Worm (Caenorhabditis elegans) whole organism, dauer: ENCODE data around the gene srh-127.

ENCODE experiments used
- unc-62 ChIP-seq: sonication (generic microtip); optimal IDR thresholded peaks from 2 replicates; lab custom pipeline; 2017; ENCODE audit warnings: missing biosample characterization, missing genetic modification reagents, missing genetic modification characterization

srh-127 gene

DNA sequence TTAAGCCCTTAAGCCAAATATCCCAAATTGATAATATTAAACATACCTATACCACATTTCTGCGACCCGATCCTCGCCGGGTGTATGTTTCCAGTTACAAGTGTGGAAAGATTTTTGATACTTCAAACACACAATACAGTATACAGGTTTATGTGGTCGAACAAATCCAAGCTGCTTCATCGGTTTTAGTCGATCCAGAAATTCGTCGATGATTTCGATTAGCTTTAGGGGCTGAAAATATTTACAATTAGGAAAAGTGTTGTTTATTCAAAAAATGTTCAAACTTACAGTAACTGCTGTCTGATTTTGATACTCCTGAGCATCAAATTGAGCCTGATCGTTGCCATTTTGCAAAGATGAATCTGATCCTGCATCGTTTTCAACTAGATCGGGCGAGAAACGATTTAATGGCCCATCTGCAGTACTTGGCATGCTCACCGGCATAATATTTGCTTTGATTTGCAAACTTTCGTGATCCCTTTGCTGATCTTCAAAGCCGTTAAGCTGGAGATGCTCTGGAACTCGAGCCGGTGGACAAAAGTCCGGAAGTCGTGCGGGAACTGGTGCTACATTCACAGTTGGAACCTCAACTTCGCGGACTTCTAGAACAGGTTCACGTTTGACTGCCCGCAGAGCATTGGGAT is 16.8 kb upstream of the srh-127 start:
- no peak for TF ChIP-seq unc-62 (GFP tag; lab: Kevin White, UChicago)

DNA sequence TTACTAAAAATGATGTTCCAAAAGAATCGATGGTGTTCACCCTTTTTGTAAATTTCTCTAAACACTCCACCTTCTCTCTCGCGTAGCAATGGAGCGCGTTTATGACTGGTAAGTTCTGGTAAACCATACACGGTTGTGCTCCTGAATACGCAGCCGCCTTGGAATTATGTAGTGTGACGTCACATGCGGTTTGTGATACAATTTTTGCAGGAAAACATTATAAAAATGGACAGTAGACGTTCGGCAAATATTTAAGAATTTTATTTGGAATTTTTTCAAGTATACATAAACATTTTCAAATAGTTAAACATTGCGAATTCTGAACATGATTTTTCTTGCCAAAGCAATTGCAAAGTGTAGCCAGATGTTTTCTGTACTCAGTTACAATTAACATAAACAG is 15.6 kb upstream of the srh-127 start, which contains the start of gene F37B4.10:
TSS of gene F37B4.10 (minus strand) at position 101 of the 400 bp plus-strand sequence.
- TF ChIP-seq unc-62 (GFP tag; lab: Kevin White, UChicago): no peak

DNA sequence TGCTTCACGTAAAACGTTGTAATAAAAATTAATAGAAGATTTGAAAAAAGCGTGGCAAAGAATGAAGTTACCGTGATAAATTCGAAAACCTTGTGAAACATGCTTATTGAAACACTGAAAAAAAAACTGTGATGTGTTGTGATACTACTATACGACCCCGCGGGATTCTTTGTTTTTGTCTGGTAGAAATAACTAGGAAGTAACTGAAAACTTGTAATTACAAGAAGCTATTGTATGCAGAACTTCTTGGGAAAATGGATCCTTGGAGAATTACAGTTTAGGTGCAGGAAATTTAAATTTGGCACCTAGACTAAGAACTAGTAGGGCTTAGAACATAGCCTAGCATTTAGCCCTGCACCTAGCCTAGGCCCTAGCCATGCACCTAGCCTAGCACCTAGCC is 13.3 kb upstream of the srh-127 start, which contains the start of gene str-39:
TSS of gene str-39 (minus strand) at position 101 of the 400 bp plus-strand sequence.
- TF ChIP-seq unc-62 (GFP tag; lab: Kevin White, UChicago): no peak

DNA sequence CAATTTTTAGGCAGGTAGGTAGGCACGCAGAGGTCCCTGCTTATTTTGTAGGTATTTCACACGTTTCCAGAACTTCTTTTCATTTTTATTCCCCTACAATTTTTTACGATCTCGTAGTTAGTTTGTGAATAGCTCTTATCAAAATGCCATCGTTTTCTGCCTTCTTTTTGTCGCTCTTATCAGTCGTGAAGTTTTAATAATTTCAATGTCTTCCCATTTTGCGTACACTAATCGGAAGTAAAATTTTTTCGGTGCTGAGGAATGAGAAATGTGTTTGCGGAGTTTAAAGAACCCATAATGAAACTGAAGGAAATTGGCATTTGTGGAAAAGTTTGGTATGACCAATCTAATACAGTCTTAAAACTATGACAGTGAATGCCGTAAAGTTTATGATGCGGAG is 12.7 kb upstream of the srh-127 start:
- no peak for TF ChIP-seq unc-62 (GFP tag; lab: Kevin White, UChicago)

DNA sequence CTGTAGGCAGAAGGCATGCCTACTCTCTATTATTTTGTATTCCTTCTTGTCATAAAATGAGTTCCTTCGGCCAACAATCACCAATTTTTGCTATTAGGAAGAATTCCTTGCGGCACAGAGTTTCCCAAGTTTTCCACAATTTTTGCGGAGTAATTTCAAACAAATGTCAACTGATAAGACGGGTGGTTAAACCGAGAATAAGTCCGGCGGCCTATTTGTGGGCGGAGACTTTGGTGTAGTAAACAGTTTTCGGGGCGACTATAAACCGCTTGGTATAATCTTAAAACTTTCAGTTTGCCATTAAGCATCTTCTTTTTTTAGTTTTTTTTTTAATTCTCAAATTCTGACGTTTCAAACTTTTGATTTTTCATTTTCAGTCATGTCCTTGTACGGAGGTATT is 12.1 kb upstream of the srh-127 start, which contains the start of gene ifc-1:
TSS of gene ifc-1 (plus strand) at position 378 of the 400 bp plus-strand sequence.
- TF ChIP-seq unc-62 (GFP tag; lab: Kevin White, UChicago): no peak

DNA sequence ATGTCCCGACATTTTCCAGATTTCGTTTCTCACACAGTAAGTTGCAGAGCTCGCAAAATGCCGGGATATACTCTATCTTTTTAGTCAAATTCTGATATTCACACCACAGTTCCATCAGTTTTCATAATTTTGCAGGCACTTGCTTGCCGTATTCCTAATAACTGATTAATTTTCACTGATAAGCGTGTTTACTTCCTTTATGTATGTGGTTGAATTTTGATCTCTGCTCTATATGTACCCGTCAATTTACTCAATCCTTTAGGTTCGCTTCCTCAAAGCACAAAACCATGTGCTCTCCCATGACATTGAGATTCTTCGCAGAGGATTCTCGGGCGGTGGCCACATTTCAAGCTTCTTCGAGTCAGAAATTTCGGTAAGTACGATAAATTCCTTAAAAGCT is 11.5 kb upstream of the srh-127 start:
- no peak for TF ChIP-seq unc-62 (GFP tag; lab: Kevin White, UChicago)

DNA sequence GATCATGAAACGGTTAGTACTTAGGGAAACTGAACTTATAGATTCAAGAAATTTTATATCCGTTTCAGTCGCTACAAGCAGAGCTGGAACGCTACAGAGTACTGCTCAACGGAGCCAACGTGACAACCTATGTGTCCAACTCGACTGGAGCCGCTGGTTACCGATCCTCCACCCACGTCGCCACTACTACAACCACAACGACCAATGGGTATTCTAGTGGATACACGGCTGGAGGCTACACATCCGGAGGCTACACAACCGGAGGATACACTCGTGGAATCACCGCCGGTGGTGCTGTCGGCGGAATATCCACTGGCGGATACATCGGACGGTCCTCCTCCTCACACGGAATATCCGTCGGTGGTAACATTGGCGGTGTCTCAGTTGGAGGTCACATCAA is 10.0 kb upstream of the srh-127 start:
- no peak for TF ChIP-seq unc-62 (GFP tag; lab: Kevin White, UChicago)

DNA sequence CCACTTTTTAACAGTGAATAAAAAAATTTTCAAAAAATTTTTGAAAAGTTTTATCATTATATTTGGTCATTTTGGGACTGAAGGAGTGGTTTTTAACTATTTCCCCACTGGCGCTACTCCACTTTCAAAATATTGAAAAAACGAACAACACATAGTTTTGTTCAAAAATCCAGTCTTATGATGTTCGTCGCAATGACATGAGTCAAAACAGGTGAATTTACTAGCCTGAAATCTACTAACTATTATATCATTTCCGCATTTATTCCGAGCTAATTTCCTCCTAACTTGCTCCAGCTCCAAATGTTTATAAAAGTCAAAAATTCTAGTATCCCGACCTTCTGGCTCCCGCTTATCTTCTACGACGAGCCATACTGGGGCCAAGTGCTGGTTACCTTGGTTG is 8.7 kb upstream of the srh-127 start, which contains the start of gene sre-24:
TSS of gene sre-24 (plus strand) at position 301 of the 400 bp plus-strand sequence.
- TF ChIP-seq unc-62 (GFP tag; lab: Kevin White, UChicago): no peak

DNA sequence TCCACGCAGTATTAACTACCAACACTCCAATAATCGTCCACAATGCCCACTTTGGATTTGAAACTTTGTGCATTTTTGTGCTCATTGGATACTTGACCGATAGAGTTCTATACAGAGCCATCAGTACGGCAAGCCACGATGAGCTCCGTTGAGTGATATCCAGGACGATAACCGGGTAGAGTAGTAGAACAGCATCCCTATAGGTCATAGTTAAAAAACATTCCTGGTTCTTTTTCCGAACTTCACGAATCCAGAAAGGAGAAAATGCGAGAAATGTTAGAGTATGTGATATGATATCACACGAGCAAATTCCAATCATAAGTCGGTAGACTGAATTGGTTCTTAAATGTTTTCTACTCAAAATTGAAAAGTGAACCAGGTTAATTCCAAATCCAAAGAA is 4.8 kb upstream of the srh-127 start:
- TF ChIP-seq unc-62 (GFP tag; lab: Kevin White, UChicago): no peak

DNA sequence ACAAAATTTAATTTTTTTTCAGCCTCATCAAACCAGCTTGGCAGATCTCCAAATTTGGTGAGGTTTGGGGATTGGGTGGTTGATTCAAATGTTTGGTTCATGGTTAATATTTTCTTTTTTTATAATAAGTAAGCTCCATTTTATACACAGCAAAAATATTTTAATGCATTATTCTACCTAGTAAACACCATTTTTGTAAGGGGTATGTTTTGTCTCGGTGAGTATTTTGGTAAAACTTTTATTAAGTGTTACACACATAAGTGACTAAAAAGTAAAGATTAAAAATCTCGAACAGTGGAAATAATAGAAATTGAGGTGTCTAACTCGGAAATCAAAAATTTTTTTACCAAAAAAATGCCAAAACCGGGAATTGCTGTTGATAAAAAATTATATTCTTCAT is 4.4 kb upstream of the srh-127 start, which contains the start of gene srw-4:
TSS of gene srw-4 (minus strand) at position 101 of the 400 bp plus-strand sequence.
- TF ChIP-seq unc-62 (GFP tag; lab: Kevin White, UChicago): no peak

DNA sequence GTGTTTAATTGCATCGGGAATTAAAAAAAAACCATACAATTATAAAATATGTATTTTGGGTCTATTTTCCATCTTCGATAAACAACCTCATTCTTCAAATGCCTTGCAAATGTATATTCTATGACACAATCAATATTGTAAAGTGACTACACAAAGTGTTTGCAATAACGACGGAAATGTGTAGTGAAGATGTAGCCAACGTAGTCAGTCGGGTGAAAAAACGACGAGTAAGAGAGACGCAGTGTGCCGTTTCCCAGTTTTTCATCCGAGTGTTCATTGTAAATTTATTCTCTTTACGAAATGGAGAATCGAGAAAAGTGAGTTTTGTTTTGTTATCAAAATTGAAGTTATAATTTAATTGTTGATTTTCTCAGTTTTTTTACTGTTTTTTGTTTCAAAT is 1.1 kb upstream of the srh-127 start, which contains the start of gene F37B4.15:
TSS of gene F37B4.15 (plus strand) at position 301 of the 400 bp plus-strand sequence.
- no peak for TF ChIP-seq unc-62 (GFP tag; lab: Kevin White, UChicago)

DNA sequence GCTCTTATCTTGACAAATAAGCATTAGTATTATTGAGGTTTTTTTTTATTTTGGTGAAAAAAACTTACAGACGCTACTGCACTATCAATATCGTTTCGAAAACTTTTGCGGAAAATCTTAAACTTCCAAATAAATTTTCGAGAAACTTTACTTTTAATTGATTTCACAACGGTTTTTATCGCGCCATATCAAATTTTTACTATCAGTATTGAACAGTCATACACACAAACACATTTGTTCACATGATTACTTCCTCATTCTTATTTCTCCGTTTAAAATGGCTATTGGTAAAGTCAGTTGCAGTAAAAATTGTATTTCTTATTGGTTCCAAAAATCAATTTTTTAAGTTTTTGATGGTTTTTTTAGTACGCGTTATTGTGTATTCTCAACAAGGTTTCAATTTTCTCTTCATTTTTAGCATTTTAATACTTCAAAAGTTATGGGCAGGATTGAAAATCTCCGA is 3.2 kb downstream of the srh-127 start, which contains the start of gene pals-32:
TSS of gene pals-32 (plus strand) at position 413 of the 463 bp plus-strand sequence.
- no peak for TF ChIP-seq unc-62 (GFP tag; lab: Kevin White, UChicago)

DNA sequence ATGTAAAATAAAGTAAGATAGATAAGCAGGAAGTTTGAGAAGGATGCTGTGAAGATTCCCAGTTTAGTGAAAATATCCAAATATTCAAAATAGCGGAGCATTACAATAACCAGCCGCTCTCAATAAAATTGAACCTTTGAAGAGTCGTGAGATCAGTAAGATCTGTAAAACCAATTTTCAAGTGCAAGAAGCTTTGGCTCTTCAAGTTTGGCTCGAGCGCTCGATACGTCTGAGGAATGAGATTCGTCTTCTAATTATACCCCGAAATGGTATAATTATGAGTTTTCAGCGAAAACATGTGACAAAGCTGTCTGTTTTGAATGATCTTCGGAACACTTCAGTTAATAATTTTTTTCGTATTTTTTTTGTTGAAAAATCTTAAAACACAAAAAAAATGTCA is 6.8 kb downstream of the srh-127 start, which contains the start of gene str-46:
TSS of gene str-46 (minus strand) at position 101 of the 400 bp plus-strand sequence.
- TF ChIP-seq unc-62 (GFP tag; lab: Kevin White, UChicago): no peak

DNA sequence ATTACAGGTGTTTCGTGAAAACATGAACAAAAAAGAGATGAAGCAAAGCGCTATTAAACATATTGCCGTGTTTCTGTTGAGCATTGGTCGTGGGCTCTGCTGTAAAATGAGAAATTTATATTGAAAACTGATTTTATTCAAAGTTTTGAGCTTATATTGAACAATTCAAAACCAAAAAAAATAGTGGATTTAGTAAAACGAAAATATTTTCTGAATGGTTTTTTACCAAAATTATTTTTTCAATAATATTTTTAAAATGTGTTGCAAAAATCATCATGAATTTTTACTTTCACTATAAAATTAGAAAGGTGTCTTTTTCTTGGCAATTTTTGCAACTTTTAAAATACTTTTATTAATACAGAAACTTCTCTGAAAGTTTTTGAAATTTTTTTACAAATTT is 10.2 kb downstream of the srh-127 start, which contains the start of gene C31B8.7:
TSS of gene C31B8.7 (minus strand) at position 101 of the 400 bp plus-strand sequence.
- TF ChIP-seq unc-62 (GFP tag; lab: Kevin White, UChicago): no peak

DNA sequence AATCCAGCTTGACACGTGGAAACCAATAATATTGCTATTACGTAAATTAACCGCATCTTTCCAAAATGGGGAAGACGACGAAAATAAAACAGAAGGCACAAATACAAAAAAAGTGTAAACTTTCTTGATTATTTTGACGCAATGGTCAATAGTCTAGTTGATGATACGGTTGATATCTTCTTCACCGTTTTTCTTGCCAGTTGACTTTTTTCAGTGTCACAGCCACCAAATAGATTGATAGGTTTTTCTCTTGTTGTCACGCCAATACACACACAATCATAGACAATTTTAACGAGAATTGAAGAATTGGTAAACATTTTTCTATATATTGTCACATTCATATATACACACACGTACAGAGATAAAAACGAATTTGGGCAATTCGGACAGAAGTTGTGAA is 16.4 kb downstream of the srh-127 start, which contains the start of gene zmp-3:
TSS of gene zmp-3 (minus strand) at position 101 of the 400 bp plus-strand sequence.
- no peak for TF ChIP-seq unc-62 (GFP tag; lab: Kevin White, UChicago)

DNA sequence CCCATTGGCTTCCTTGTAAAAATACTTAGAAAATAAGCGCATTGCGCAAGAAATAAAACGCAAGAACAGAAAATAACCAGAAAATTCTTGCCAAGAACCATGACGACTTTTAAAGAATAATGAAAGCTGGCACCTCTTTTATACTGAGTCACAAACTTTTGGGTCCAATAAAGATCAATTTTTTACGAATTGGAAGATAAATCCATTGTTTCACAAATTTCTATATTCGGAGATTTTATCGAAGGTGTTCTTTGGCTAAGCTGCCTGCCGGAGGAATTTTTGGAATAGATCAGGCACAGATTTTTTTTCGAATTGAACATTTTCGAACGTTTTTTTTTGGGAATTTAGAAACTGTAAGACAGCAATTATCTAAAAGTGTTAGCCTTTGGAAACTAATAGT is 19.8 kb downstream of the srh-127 start, which contains the start of gene C31B8.9:
TSS of gene C31B8.9 (minus strand) at position 101 of the 400 bp plus-strand sequence.
- no peak for TF ChIP-seq unc-62 (GFP tag; lab: Kevin White, UChicago)
